Worm (Caenorhabditis elegans) whole organism, L4 larva: Measurements from ENCODE around the gene ipla-6.

Source experiments
- ama-1 ChIP-seq: fragments of 150-350 bp; optimal IDR thresholded peaks from 2 replicates; lab custom pipeline; 2014; ENCODE audit warnings: inconsistent platforms, mixed read lengths
- dmd-6 ChIP-seq: fragments of 200-800 bp; sonication (Bioruptor generic); IDR thresholded peaks from 2 replicates; pipeline ENCODE4 v1.3.6; 2022; ENCODE audit warnings: missing genetic modification reagents, missing genetic modification characterization, missing compliant biosample characterization
- lin-15B ChIP-seq: fragments of 150-350 bp; sonication (generic microtip); optimal IDR thresholded peaks from 3 replicates; lab custom pipeline; 2014; ENCODE audit warnings: missing biosample characterization, missing genetic modification characterization
- mdl-1 ChIP-seq, 2 experiments: fragments of 150-350 bp in 1 of 2; sonication (generic microtip) in 1 of 2; optimal IDR thresholded peaks; 2 replicates each; lab custom pipeline; 2014 to 2017; ENCODE audit warnings: missing biosample characterization in 2 of 2, missing genetic modification characterization in 2 of 2
- mep-1 ChIP-seq: fragments of 150-350 bp; sonication (generic microtip); optimal IDR thresholded peaks from 3 replicates; lab custom pipeline; 2014; ENCODE audit warnings: missing biosample characterization, missing genetic modification characterization
- nhr-42 ChIP-seq: fragments of 200-800 bp; sonication (Bioruptor generic); IDR thresholded peaks from 2 replicates; pipeline ENCODE4 v1.3.6; 2022; ENCODE audit warnings: missing genetic modification characterization, missing compliant biosample characterization

- TF ChIP-seq ama-1 (lab: Kevin White, UChicago) (no peak), dmd-6 (GFP tag; lab: Robert Waterston, UW) (no peak), nhr-42 (GFP tag; lab: Robert Waterston, UW) (no peak), lin-15B (no peak), mep-1 (tag; lab: Kevin White, UChicago) (no peak), mdl-1 (tag; optimal IDR thresholded peaks at IDR 0.05; lab: Kevin White, UChicago) (no peak)
Observed at ce11 chrIV:6326448-6326847, 11.0 kb upstream of the ipla-6 start, which contains the start of gene lsm-8.
